Worm (Caenorhabditis elegans) whole organism, early embryonic: ENCODE measurements around the gene F26F2.5.

Source experiments
- B0310.2 ChIP-seq: sonication (generic microtip); optimal IDR thresholded peaks from 2 replicates; lab custom pipeline; 2016; ENCODE audit warnings: mild to moderate bottlenecking, missing genetic modification characterization, missing compliant biosample characterization
- aly-1 ChIP-seq: sonication (generic microtip); optimal IDR thresholded peaks from 2 replicates; lab custom pipeline; 2016; ENCODE audit warnings: missing genetic modification characterization, missing compliant biosample characterization
- ama-1 ChIP-seq: fragments of 150-350 bp; optimal IDR thresholded peaks from 2 replicates; lab custom pipeline; 2014
- ceh-13 ChIP-seq: fragments of 200-800 bp; sonication (Bioruptor generic); optimal IDR thresholded peaks from 2 replicates; lab custom pipeline; 2018; ENCODE audit warnings: mild to moderate bottlenecking, missing genetic modification characterization, missing compliant biosample characterization
- hmbx-1 ChIP-seq: sonication (generic microtip); optimal IDR thresholded peaks from 2 replicates; lab custom pipeline; 2016; ENCODE audit warnings: mild to moderate bottlenecking, missing genetic modification characterization, missing compliant biosample characterization
- scrt-1 ChIP-seq: fragments of 200-800 bp; sonication (Bioruptor generic); IDR thresholded peaks from 2 replicates; pipeline ENCODE4 v1.3.6; 2022; ENCODE audit warnings: missing genetic modification characterization, missing compliant biosample characterization
- tbx-11 ChIP-seq: fragments of 200-800 bp; sonication (Bioruptor generic); IDR thresholded peaks from 2 replicates; pipeline ENCODE4 v1.3.6; 2022; ENCODE audit warnings: missing genetic modification characterization, missing compliant biosample characterization
- tra-4 ChIP-seq: sonication (generic microtip); optimal IDR thresholded peaks from 2 replicates; lab custom pipeline; 2017; ENCODE audit warnings: missing genetic modification characterization, missing compliant biosample characterization

ce11 chrV:20561795-20562194, 11.7 kb upstream of the F26F2.5 start, which contains the start of gene F26F2.1:
- TF ChIP-seq scrt-1 (GFP tag; lab: Robert Waterston, UW) (no peak), ama-1 (lab: Kevin White, UChicago) (no peak), ceh-13 (GFP tag; lab: Kevin White, UChicago) (no peak), aly-1 (tag; lab: Kevin White, UChicago) (no peak), B0310.2 (tag; lab: Kevin White, UChicago) (no peak), tra-4 (tag; lab: Kevin White, UChicago) (no peak), hmbx-1 (tag; lab: Kevin White, UChicago) (no peak), tbx-11 (GFP tag; lab: Robert Waterston, UW) (no peak)
